Fruit fly (Drosophila melanogaster) whole organism, embryonic: Measurements from ENCODE around the gene CG8861.

Experiments
- Antp ChIP-seq: fragments of 200-800 bp; sonication (Bioruptor generic); optimal IDR thresholded peaks from 3 replicates; lab custom pipeline; 2016; ENCODE audit warnings: missing biosample characterization, missing genetic modification characterization
- CG10979 ChIP-seq: fragments of 200-800 bp; sonication (Bioruptor generic); optimal IDR thresholded peaks from 2 replicates; lab custom pipeline; 2018; ENCODE audit warnings: missing biosample characterization, mild to moderate bottlenecking, missing genetic modification characterization, moderate library complexity
- CG11723 ChIP-seq: fragments of 200-800 bp; sonication (Bioruptor generic); optimal IDR thresholded peaks from 2 replicates; lab custom pipeline; 2017; ENCODE audit warnings: missing biosample characterization, mild to moderate bottlenecking, missing genetic modification characterization
- CG12155 ChIP-seq: fragments of 200-800 bp; sonication (Bioruptor generic); optimal IDR thresholded peaks from 3 replicates; lab custom pipeline; 2016; ENCODE audit warnings: missing biosample characterization, missing genetic modification characterization
- CG13287 ChIP-seq: fragments of 200-800 bp; sonication (Bioruptor generic); IDR thresholded peaks from 2 replicates; pipeline ENCODE4 v1.3.6; 2022; ENCODE audit warnings: missing biosample characterization, missing genetic modification characterization; ENCODE audit not compliant: partially characterized antibody
- CG14860 ChIP-seq: fragments of 200-800 bp; sonication (Bioruptor generic); IDR thresholded peaks from 3 replicates; pipeline ENCODE4 v1.3.6; 2022; ENCODE audit warnings: missing biosample characterization, missing genetic modification characterization; ENCODE audit not compliant: partially characterized antibody
- CG17912 ChIP-seq: fragments of 200-800 bp; sonication (Bioruptor generic); optimal IDR thresholded peaks from 2 replicates; lab custom pipeline; 2018; ENCODE audit warnings: missing biosample characterization, mild to moderate bottlenecking, missing genetic modification characterization
- CG18476 ChIP-seq: fragments of 200-800 bp; sonication (Bioruptor generic); optimal IDR thresholded peaks from 2 replicates; lab custom pipeline; 2016; ENCODE audit warnings: missing biosample characterization, mild to moderate bottlenecking, missing genetic modification characterization
- CG32532 ChIP-seq: fragments of 200-800 bp; sonication (Bioruptor generic); IDR thresholded peaks from 2 replicates; pipeline ENCODE4 v1.3.6; 2022; ENCODE audit warnings: missing biosample characterization, missing genetic modification characterization
- CG3838 ChIP-seq: fragments of 200-800 bp; sonication (Bioruptor generic); optimal IDR thresholded peaks from 3 replicates; lab custom pipeline; 2016; ENCODE audit warnings: missing biosample characterization, missing genetic modification characterization
- CG6254 ChIP-seq: fragments of 200-800 bp; sonication (Bioruptor generic); optimal IDR thresholded peaks from 3 replicates; lab custom pipeline; 2017; ENCODE audit warnings: mild to moderate bottlenecking, missing biosample characterization, missing genetic modification reagents, missing genetic modification characterization
- CG7271 ChIP-seq: fragments of 200-800 bp; sonication (Bioruptor generic); optimal IDR thresholded peaks from 2 replicates; lab custom pipeline; 2018; ENCODE audit warnings: missing biosample characterization, mild to moderate bottlenecking, missing genetic modification characterization, moderate library complexity
- CG7786 ChIP-seq: fragments of 200-800 bp; sonication (Bioruptor generic); optimal IDR thresholded peaks from 2 replicates; lab custom pipeline; 2016; ENCODE audit warnings: missing biosample characterization, missing genetic modification characterization
- CG8944 ChIP-seq: fragments of 200-800 bp; sonication (Bioruptor generic); optimal IDR thresholded peaks from 3 replicates; lab custom pipeline; 2016; ENCODE audit warnings: missing biosample characterization, missing genetic modification characterization
- CG9797 ChIP-seq: fragments of 200-800 bp; sonication (Bioruptor generic); optimal IDR thresholded peaks from 3 replicates; lab custom pipeline; 2018; ENCODE audit warnings: missing biosample characterization, mild to moderate bottlenecking, missing genetic modification characterization
- Chrac-16 ChIP-seq: fragments of 200-800 bp; sonication (Bioruptor generic); optimal IDR thresholded peaks from 3 replicates; lab custom pipeline; 2016; ENCODE audit warnings: missing biosample characterization, missing genetic modification characterization
- CoRest ChIP-seq: fragments of 200-800 bp; sonication (Bioruptor generic); optimal IDR thresholded peaks from 3 replicates; lab custom pipeline; 2018; ENCODE audit warnings: missing biosample characterization, mild to moderate bottlenecking, missing genetic modification characterization, moderate library complexity
- Dek ChIP-seq: fragments of 200-800 bp; sonication (Bioruptor generic); optimal IDR thresholded peaks from 3 replicates; lab custom pipeline; 2019; ENCODE audit warnings: missing biosample characterization, mild to moderate bottlenecking, missing genetic modification characterization, moderate library complexity
- Dfd ChIP-seq, 2 experiments: fragments of >200 bp; optimal IDR thresholded peaks; 2 replicates each; lab custom pipeline; 2017; ENCODE audit warnings: missing biosample characterization in 2 of 2, missing genetic modification characterization in 2 of 2
- Dip2 ChIP-seq: fragments of 200-800 bp; sonication (Bioruptor generic); IDR thresholded peaks from 2 replicates; pipeline ENCODE4 v1.3.6; 2022; ENCODE audit warnings: missing biosample characterization, missing genetic modification characterization
- Doc3 ChIP-seq: fragments of 200-800 bp; sonication (Bioruptor generic); IDR thresholded peaks from 3 replicates; pipeline ENCODE4 v1.3.6; 2022; ENCODE audit warnings: missing biosample characterization, missing genetic modification characterization; ENCODE audit not compliant: partially characterized antibody
- Eip74EF ChIP-seq, 2 experiments: fragments of 200-800 bp in 1 of 2; fragments of >200 bp in 1 of 2; sonication (Bioruptor generic) in 1 of 2; optimal IDR thresholded peaks; 2 replicates each; lab custom pipeline; 2017 to 2019; ENCODE audit warnings: missing biosample characterization in 2 of 2, missing genetic modification characterization in 2 of 2, mild to moderate bottlenecking in 1 of 2, moderate library complexity in 1 of 2
- Ets65A ChIP-seq: fragments of 200-800 bp; sonication (Bioruptor generic); peaks from one replicate; lab custom pipeline; 2016; ENCODE audit warnings: missing biosample characterization, missing genetic modification characterization
- HmgD ChIP-seq: fragments of 200-800 bp; sonication (Bioruptor generic); optimal IDR thresholded peaks from 3 replicates; lab custom pipeline; 2016; ENCODE audit warnings: missing biosample characterization, missing genetic modification characterization
- Hmr ChIP-seq: fragments of 200-800 bp; sonication (Bioruptor generic); optimal IDR thresholded peaks from 3 replicates; lab custom pipeline; 2017; ENCODE audit warnings: mild to moderate bottlenecking, missing biosample characterization, missing genetic modification reagents, missing genetic modification characterization
- Jarid2 ChIP-seq: fragments of 200-800 bp; sonication (Bioruptor generic); optimal IDR thresholded peaks from 3 replicates; lab custom pipeline; 2017; ENCODE audit warnings: mild to moderate bottlenecking, missing biosample characterization, missing genetic modification reagents, missing genetic modification characterization
- Kr ChIP-seq: fragments of 200-800 bp; sonication (Bioruptor generic); optimal IDR thresholded peaks from 2 replicates; lab custom pipeline; 2017; ENCODE audit warnings: missing biosample characterization, mild to moderate bottlenecking, missing genetic modification characterization
- MBD-R2 ChIP-seq: fragments of 200-800 bp; sonication (Bioruptor generic); IDR thresholded peaks from 2 replicates; pipeline ENCODE4 v1.3.6; 2022; ENCODE audit warnings: missing biosample characterization, missing genetic modification characterization
- Meics ChIP-seq: fragments of 200-800 bp; sonication (Bioruptor generic); optimal IDR thresholded peaks from 2 replicates; lab custom pipeline; 2017; ENCODE audit warnings: missing biosample characterization, mild to moderate bottlenecking, missing genetic modification characterization
- Sin3A ChIP-seq: fragments of >200 bp; optimal IDR thresholded peaks from 2 replicates; lab custom pipeline; 2018
- aop ChIP-seq: fragments of 200-800 bp; sonication (Bioruptor generic); IDR thresholded peaks from 2 replicates; pipeline ENCODE4 v1.3.6; 2022; ENCODE audit warnings: missing biosample characterization, missing genetic modification characterization
- ara ChIP-seq: fragments of 200-800 bp; sonication (Bioruptor generic); IDR thresholded peaks from 2 replicates; pipeline ENCODE4 v1.3.6; 2022; ENCODE audit warnings: missing biosample characterization, missing genetic modification characterization
- bcd ChIP-seq: fragments of 200-800 bp; sonication (Bioruptor generic); optimal IDR thresholded peaks from 2 replicates; lab custom pipeline; 2017; ENCODE audit warnings: missing biosample characterization, mild to moderate bottlenecking, missing genetic modification characterization
- cas ChIP-seq: fragments of 200-800 bp; sonication (Bioruptor generic); IDR thresholded peaks from 2 replicates; pipeline ENCODE4 v1.3.6; 2022; ENCODE audit warnings: missing biosample characterization, missing genetic modification characterization
- caup ChIP-seq: fragments of 200-800 bp; sonication (Bioruptor generic); optimal IDR thresholded peaks from 3 replicates; lab custom pipeline; 2017; ENCODE audit warnings: missing biosample characterization, mild to moderate bottlenecking, missing genetic modification characterization, moderate library complexity; ENCODE audit not compliant: severe bottlenecking
- chn ChIP-seq: fragments of 200-800 bp; sonication (Bioruptor generic); optimal IDR thresholded peaks from 2 replicates; lab custom pipeline; 2016; ENCODE audit warnings: missing biosample characterization, missing genetic modification characterization
- cwo ChIP-seq: fragments of 200-800 bp; sonication (Bioruptor generic); optimal IDR thresholded peaks from 3 replicates; lab custom pipeline; 2017; ENCODE audit warnings: missing biosample characterization, missing genetic modification characterization, mild to moderate bottlenecking, moderate library complexity, missing genetic modification reagents
- eve ChIP-seq, 2 experiments: fragments of >200 bp; optimal IDR thresholded peaks; 2 replicates each; lab custom pipeline; 2017; ENCODE audit warnings: missing biosample characterization in 2 of 2, missing genetic modification characterization in 2 of 2
- hb ChIP-seq: fragments of 200-800 bp; sonication (Bioruptor generic); IDR thresholded peaks from 3 replicates; pipeline ENCODE4 v1.3.6; 2022; ENCODE audit warnings: missing biosample characterization, missing genetic modification characterization; ENCODE audit not compliant: partially characterized antibody
- jigr1 ChIP-seq: fragments of 200-800 bp; sonication (Bioruptor generic); IDR thresholded peaks from 3 replicates; pipeline ENCODE4 v1.3.6; 2022; ENCODE audit warnings: missing biosample characterization, missing genetic modification characterization
- knrl ChIP-seq: fragments of 200-800 bp; sonication (Bioruptor generic); IDR thresholded peaks from 3 replicates; pipeline ENCODE4 v1.3.6; 2022; ENCODE audit warnings: missing biosample characterization, missing genetic modification characterization; ENCODE audit not compliant: partially characterized antibody
- lab ChIP-seq: fragments of 200-800 bp; sonication (Bioruptor generic); optimal IDR thresholded peaks from 3 replicates; lab custom pipeline; 2017; ENCODE audit warnings: missing biosample characterization, missing genetic modification characterization, mild to moderate bottlenecking, moderate library complexity, missing genetic modification reagents
- mld ChIP-seq: fragments of 200-800 bp; sonication (Bioruptor generic); IDR thresholded peaks from 3 replicates; pipeline ENCODE4 v1.3.6; 2022; ENCODE audit warnings: missing biosample characterization, missing genetic modification characterization; ENCODE audit not compliant: partially characterized antibody
- nau ChIP-seq: fragments of 200-800 bp; sonication (Bioruptor generic); optimal IDR thresholded peaks from 3 replicates; lab custom pipeline; 2017; ENCODE audit warnings: missing biosample characterization, mild to moderate bottlenecking, missing genetic modification characterization, missing genetic modification reagents
- sima ChIP-seq: fragments of 200-800 bp; sonication (Bioruptor generic); optimal IDR thresholded peaks from 2 replicates; lab custom pipeline; 2016; ENCODE audit warnings: missing biosample characterization, missing genetic modification characterization
- stwl ChIP-seq: fragments of 200-800 bp; sonication (Bioruptor generic); optimal IDR thresholded peaks from 3 replicates; lab custom pipeline; 2018; ENCODE audit warnings: missing biosample characterization, mild to moderate bottlenecking, missing genetic modification characterization, moderate library complexity
- vfl ChIP-seq: fragments of 200-800 bp; sonication (Bioruptor generic); optimal IDR thresholded peaks from 2 replicates; lab custom pipeline; 2016; ENCODE audit warnings: missing biosample characterization, missing genetic modification characterization
- wdn ChIP-seq: fragments of 200-800 bp; sonication (Bioruptor generic); IDR thresholded peaks from 2 replicates; pipeline ENCODE4 v1.3.6; 2022; ENCODE audit warnings: missing biosample characterization, missing genetic modification characterization
- wor ChIP-seq: fragments of 200-800 bp; sonication (Bioruptor generic); IDR thresholded peaks from 2 replicates; pipeline ENCODE4 v1.3.6; 2022; ENCODE audit warnings: missing biosample characterization, missing genetic modification characterization
- zfh1 ChIP-seq: fragments of 200-800 bp; sonication (Bioruptor generic); IDR thresholded peaks from 3 replicates; pipeline ENCODE4 v1.3.6; 2022; ENCODE audit warnings: missing biosample characterization, missing genetic modification characterization

The CG8861 gene

dm6 chr3R:9347702-9348378 lies 19.5 kb upstream of the CG8861 start (continued):
- TF ChIP-seq CG18476 (GFP tag; lab: Kevin White, UChicago) (no peak), CG7271 (tag; lab: Kevin White, UChicago) (no peak), wor (GFP tag; lab: Robert Waterston, UW) (no peak), aop (GFP tag; lab: Robert Waterston, UW) (no peak), chn (GFP tag; lab: Kevin White, UChicago) (no peak), vfl (GFP tag; lab: Kevin White, UChicago) (no peak), MBD-R2 (GFP tag; lab: Robert Waterston, UW) (no peak), Antp (GFP tag; lab: Kevin White, UChicago) (no peak), CG3838 (GFP tag; lab: Kevin White, UChicago) (no peak), CG8944 (GFP tag; lab: Kevin White, UChicago) (no peak), cwo (GFP tag; lab: Kevin White, UChicago) (no peak), hb (GFP tag; lab: Robert Waterston, UW) (no peak), bcd (GFP tag; lab: Kevin White, UChicago) (no peak), nau (no peak), Kr (GFP tag; lab: Kevin White, UChicago) (no peak), Dek (tag; lab: Kevin White, UChicago) (no peak), Doc3 (GFP tag; lab: Robert Waterston, UW) (no peak), mld (GFP tag; lab: Robert Waterston, UW) (no peak), HmgD (no peak), Meics (GFP tag; lab: Kevin White, UChicago) (no peak), Hmr (GFP tag; lab: Kevin White, UChicago) (no peak), knrl (GFP tag; lab: Robert Waterston, UW) (no peak), CG6254 (GFP tag; lab: Kevin White, UChicago) (no peak), Chrac-16 (GFP tag; lab: Kevin White, UChicago) (no peak), CG9797 (GFP tag; lab: Kevin White, UChicago) (no peak), CG13287 (GFP tag; lab: Robert Waterston, UW) (no peak), Dip2 (GFP tag; lab: Robert Waterston, UW) (no peak), sima (GFP tag; lab: Kevin White, UChicago) (no peak), Jarid2 (no peak), CG11723 (no peak), CG12155 (GFP tag; lab: Kevin White, UChicago) (no peak), CoRest (no peak), CG14860 (GFP tag; lab: Robert Waterston, UW) (no peak), Dfd (GFP tag; optimal IDR thresholded peaks at IDR 0.05; lab: Kevin White, UChicago) (no peak), CG17912 (no peak), zfh1 (GFP tag; lab: Robert Waterston, UW) (0 out of 3 replicates have a peak, but pooled peaks have one; percentile 22), Eip74EF (GFP tag; optimal IDR thresholded peaks at IDR 0.05; lab: Kevin White, UChicago) (no peak), caup (GFP tag; lab: Kevin White, UChicago) (no peak), ara (GFP tag; lab: Robert Waterston, UW) (peak; percentile 58), Ets65A (GFP tag; lab: Kevin White, UChicago) (peak; percentile 66), Sin3A (lab: Kevin White, UChicago) (no peak), CG7786 (GFP tag; lab: Kevin White, UChicago) (no peak), stwl (tag; lab: Kevin White, UChicago) (no peak), jigr1 (no peak), eve (GFP tag; optimal IDR thresholded peaks at IDR 0.05; lab: Kevin White, UChicago) (no peak), cas (GFP tag; lab: Robert Waterston, UW) (no peak), CG10979 (tag; lab: Kevin White, UChicago) (peak; percentile 61), lab (GFP tag; lab: Kevin White, UChicago) (no peak), wdn (no peak), CG32532 (GFP tag; lab: Robert Waterston, UW) (no peak)
